Worm (Caenorhabditis elegans) whole organism, L2 larva: ENCODE results near the gene F54D5.17.

Experiments
- Y55F3AM.14 ChIP-seq: fragments of 200-800 bp; sonication (Bioruptor generic); optimal IDR thresholded peaks from 2 replicates; lab custom pipeline; 2018; ENCODE audit warnings: mild to moderate bottlenecking, missing genetic modification characterization, missing compliant biosample characterization
- nhr-12 ChIP-seq: fragments of 150-350 bp; optimal IDR thresholded peaks from 2 replicates; lab custom pipeline; 2014; ENCODE audit warnings: missing biosample characterization, missing genetic modification characterization
- nhr-21 ChIP-seq: fragments of 150-350 bp; optimal IDR thresholded peaks from 2 replicates; lab custom pipeline; 2014; ENCODE audit warnings: missing biosample characterization, missing genetic modification characterization

DNA sequence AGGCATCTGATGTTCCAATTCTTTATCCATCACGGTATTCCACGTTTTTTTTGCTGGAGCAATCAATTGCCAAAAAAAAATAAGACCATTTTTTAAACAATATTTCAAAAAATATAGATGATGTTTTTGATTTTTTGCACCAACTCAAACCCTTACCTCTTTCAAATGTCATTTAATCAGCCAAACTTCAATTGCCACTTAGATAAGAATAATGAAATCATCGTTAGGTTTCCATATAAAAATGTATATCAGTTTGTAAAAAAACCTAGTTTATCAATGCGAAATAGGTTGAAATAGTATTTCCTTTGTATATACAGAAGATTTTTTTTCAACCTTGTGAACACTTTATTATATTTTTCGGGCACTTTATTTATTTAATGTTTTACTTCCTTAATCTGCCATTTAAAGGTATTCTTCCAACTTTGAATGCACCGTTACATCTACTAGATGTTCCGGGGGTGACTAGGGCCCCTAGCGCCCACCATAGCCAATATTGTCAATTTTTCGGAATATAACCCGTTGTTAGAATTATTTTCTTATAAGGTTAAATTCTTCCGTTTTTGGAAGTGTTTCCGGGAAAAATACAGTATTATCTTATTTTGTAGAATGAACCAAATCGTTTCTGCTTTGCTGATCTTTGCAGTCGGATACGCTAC lies 12.9 kb downstream of the F54D5.17 start, which contains the start of the genes F54D5.23 and F54D5.4:
- TF ChIP-seq Y55F3AM.14 (no peak), nhr-21 (tag; lab: Kevin White, UChicago) (no peak), nhr-12 (tag; lab: Kevin White, UChicago) (no peak)
